Fruit fly (Drosophila melanogaster): ENCODE measurements around the gene Oatp33Ea.

Oatp33Ea gene

DNA sequence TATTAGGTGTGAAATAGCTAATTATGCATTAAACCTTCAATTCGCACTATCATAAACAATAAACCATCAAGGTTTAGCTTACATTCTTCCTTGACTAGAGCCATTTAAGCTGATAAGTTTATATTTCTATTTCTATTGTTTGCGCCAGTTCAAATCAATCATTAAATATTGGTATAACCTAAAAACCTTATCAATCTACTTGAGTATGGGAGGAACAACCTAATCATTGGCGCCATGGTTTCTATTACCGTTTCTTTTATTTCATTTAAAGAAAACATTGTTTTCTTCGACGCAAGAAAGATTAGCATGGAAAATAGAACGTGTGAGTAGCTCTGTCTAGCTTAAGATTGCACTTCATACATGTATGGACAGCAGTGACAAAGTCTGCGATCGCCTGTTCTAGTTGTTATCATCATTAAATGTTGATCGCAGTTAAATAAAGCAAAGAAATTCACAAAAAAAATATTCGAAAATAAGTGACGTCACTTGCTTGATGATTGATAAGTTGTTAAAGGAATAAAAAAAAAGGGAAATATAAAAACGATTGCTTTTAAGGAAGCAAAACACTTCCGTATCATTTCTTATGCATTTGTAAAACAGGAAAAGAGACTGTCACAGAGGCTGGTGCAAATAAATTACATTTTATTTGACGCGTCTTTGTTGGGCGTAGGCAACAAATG lies 28.6 kb upstream of the Oatp33Ea start (continued):
- peak; percentile 28 for TF ChIP-seq CG15601 (tag; optimal IDR thresholded peaks at IDR 0.05)
- peak; percentile 47 for TF ChIP-seq bigmax (GFP tag; optimal IDR thresholded peaks at IDR 0.05)
- TF ChIP-seq sug (tag; optimal IDR thresholded peaks at IDR 0.05) = peak; percentile 5
- TF ChIP-seq CG5180 (GFP tag; optimal IDR thresholded peaks at IDR 0.05) = peak; percentile 37
- no peak for TF ChIP-seq CG10431 (GFP tag; optimal IDR thresholded peaks at IDR 0.05)
- TF ChIP-seq CHES-1-like (GFP tag; optimal IDR thresholded peaks at IDR 0.05) = no peak
- TF ChIP-seq Sox100B (GFP tag; optimal IDR thresholded peaks at IDR 0.05) = peak; percentile 23
- peak; percentile 5 for TF ChIP-seq CG2678 (tag; optimal IDR thresholded peaks at IDR 0.05)

DNA sequence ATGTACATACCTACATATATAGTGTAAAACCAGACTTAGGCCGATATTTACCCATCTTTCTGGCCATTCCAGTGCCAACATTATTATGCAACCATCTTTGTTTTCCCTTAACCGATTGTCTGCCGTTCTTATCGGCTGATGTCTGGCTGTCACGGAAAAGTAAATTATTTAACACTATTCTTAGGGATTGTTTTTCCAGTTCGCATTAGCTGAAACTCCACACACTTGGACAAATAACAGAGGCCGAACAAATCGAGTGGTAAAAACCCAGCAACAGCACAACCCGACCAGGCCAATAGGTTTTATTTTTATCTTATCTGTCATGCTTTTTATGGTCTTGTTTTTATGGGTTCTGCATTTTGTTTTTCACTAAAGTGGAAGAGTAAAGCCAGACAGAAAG lies 27.9 kb upstream of the Oatp33Ea start:
- peak; percentile 53 for TF ChIP-seq lab (GFP tag; optimal IDR thresholded peaks at IDR 0.05)
- TF ChIP-seq CG8089 (GFP tag; optimal IDR thresholded peaks at IDR 0.05) = no peak
- TF ChIP-seq cad (GFP tag; optimal IDR thresholded peaks at IDR 0.05) = peak; percentile 18
- TF ChIP-seq CG32532 (GFP tag; IDR thresholded peaks at IDR 0.05) = 0 out of 2 replicates have a peak, but pooled peaks have one; percentile 11
- peak; percentile 66 for TF ChIP-seq Med (GFP tag)
- TF ChIP-seq CG5180 (GFP tag; optimal IDR thresholded peaks at IDR 0.05) = peak; percentile 4
- peak; percentile 43 for TF ChIP-seq BtbVII (GFP tag; optimal IDR thresholded peaks at IDR 0.05)
- TF ChIP-seq CG13123 (GFP tag; optimal IDR thresholded peaks at IDR 0.05) = no peak
- peak in 1 of 2 experiments; percentile 88 for TF ChIP-seq Pdp1 (GFP tag; optimal IDR thresholded peaks at IDR 0.05)
- peak; percentile 43 for TF ChIP-seq exex (tag; optimal IDR thresholded peaks at IDR 0.05)
- TF ChIP-seq CG34376 (GFP tag; optimal IDR thresholded peaks at IDR 0.05) = peak; percentile 12
- peak; percentile 13 for TF ChIP-seq cwo (GFP tag; optimal IDR thresholded peaks at IDR 0.05)
- TF ChIP-seq gsb-n (tag; optimal IDR thresholded peaks at IDR 0.05) = no peak
- no peak for TF ChIP-seq pum (GFP tag; optimal IDR thresholded peaks at IDR 0.05)
- peak; percentile 35 for TF ChIP-seq HHEX (GFP tag; optimal IDR thresholded peaks at IDR 0.05)
- TF ChIP-seq CG18599 (GFP tag; optimal IDR thresholded peaks at IDR 0.05) = peak; percentile 34
- peak in 1 of 2 experiments; percentile 41 for TF ChIP-seq eve (GFP tag; optimal IDR thresholded peaks at IDR 0.05)
- no peak for TF ChIP-seq al (GFP tag; IDR thresholded peaks at IDR 0.05)
- TF ChIP-seq mirr (GFP tag; optimal IDR thresholded peaks at IDR 0.05) = peak; percentile 60
- peak; percentile 45 for TF ChIP-seq B-H2 (GFP tag; optimal IDR thresholded peaks at IDR 0.05)
- TF ChIP-seq Fer1 (GFP tag; optimal IDR thresholded peaks at IDR 0.05) = peak; percentile 6
- peak; percentile 17 for TF ChIP-seq Hmr (GFP tag; optimal IDR thresholded peaks at IDR 0.05)
- TF ChIP-seq gfzf (GFP tag; optimal IDR thresholded peaks at IDR 0.05) = no peak
- peak; percentile 25; the same call in 1 of the 3 replicates for TF ChIP-seq ci (GFP tag; IDR thresholded peaks at IDR 0.05)
- peak; percentile 36 for TF ChIP-seq CG12769 (tag; optimal IDR thresholded peaks at IDR 0.05)
- TF ChIP-seq CG13894 (tag; optimal IDR thresholded peaks at IDR 0.05) = peak; percentile 26
- 0 out of 2 replicates have a peak, but pooled peaks have one; percentile 16 for TF ChIP-seq GATAe (GFP tag; conservative IDR thresholded peaks at IDR 0.05)
- no peak for TF ChIP-seq CG8388 (GFP tag; optimal IDR thresholded peaks at IDR 0.05)
- no peak for TF ChIP-seq CG42726 (GFP tag; IDR thresholded peaks at IDR 0.05; ENCODE audit: partially characterized antibody)
- TF ChIP-seq CG2199 (GFP tag; IDR thresholded peaks at IDR 0.05) = peak; percentile 85
- TF ChIP-seq sug (tag; optimal IDR thresholded peaks at IDR 0.05) = peak; percentile 33
- TF ChIP-seq CG6765 (GFP tag; optimal IDR thresholded peaks at IDR 0.05) = peak; percentile 18
- peak; percentile 13 for TF ChIP-seq CG7928 (GFP tag; optimal IDR thresholded peaks at IDR 0.05)
- TF ChIP-seq CG10543 (GFP tag; optimal IDR thresholded peaks at IDR 0.05) = peak; percentile 6
- TF ChIP-seq CG3281 (GFP tag; optimal IDR thresholded peaks at IDR 0.05) = peak; percentile 19
